Worm (Caenorhabditis elegans) whole organism, L4 larva: ENCODE results near the gene W02H5.19.

ENCODE experiments used
- R02D3.7 ChIP-seq: fragments of 150-350 bp; sonication (generic microtip); optimal IDR thresholded peaks from 3 replicates; lab custom pipeline; 2014; ENCODE audit warnings: missing biosample characterization, missing genetic modification characterization
- Y5F2A.4 ChIP-seq: fragments of 200-800 bp; sonication (Bioruptor generic); optimal IDR thresholded peaks from 2 replicates; lab custom pipeline; 2018; ENCODE audit warnings: mild to moderate bottlenecking, missing genetic modification characterization, missing compliant biosample characterization
- ceh-82 ChIP-seq: sonication (generic microtip); optimal IDR thresholded peaks from 2 replicates; lab custom pipeline; 2017; ENCODE audit warnings: missing biosample characterization, missing genetic modification characterization
- dve-1 ChIP-seq: sonication (generic microtip); optimal IDR thresholded peaks from 2 replicates; lab custom pipeline; 2017; ENCODE audit warnings: antibody characterized with exemption, mild to moderate bottlenecking, missing genetic modification characterization, missing compliant biosample characterization; ENCODE audit not compliant: insufficient read depth
- egl-27 ChIP-seq: sonication (generic microtip); optimal IDR thresholded peaks from 3 replicates; lab custom pipeline; 2017; ENCODE audit warnings: missing biosample characterization, missing genetic modification reagents, missing genetic modification characterization
- fkh-10 ChIP-seq: fragments of 150-350 bp; optimal IDR thresholded peaks from 2 replicates; lab custom pipeline; 2014; ENCODE audit warnings: missing biosample characterization, missing genetic modification reagents, missing genetic modification characterization
- lin-13 ChIP-seq: fragments of 150-350 bp; optimal IDR thresholded peaks from 2 replicates; lab custom pipeline; 2014; ENCODE audit warnings: missing biosample characterization, missing genetic modification reagents, missing genetic modification characterization
- nhr-42 ChIP-seq: fragments of 200-800 bp; sonication (Bioruptor generic); IDR thresholded peaks from 2 replicates; pipeline ENCODE4 v1.3.6; 2022; ENCODE audit warnings: missing genetic modification characterization, missing compliant biosample characterization
- pha-4 ChIP-seq, 2 experiments: fragments of 150-350 bp in 1 of 2; fragments of 200-800 bp in 1 of 2; sonication (Bioruptor generic) in 1 of 2; IDR thresholded peaks in 1 of 2; optimal IDR thresholded peaks in 1 of 2; 2 replicates each; pipeline versions ENCODE4 v1.3.6 to Lab custom; 2014 to 2022; ENCODE audit warnings: missing genetic modification characterization in 2 of 2, missing genetic modification reagents in 2 of 2, missing biosample characterization in 1 of 2, missing compliant biosample characterization in 1 of 2
- pqm-1 ChIP-seq: sonication (generic microtip); optimal IDR thresholded peaks from 2 replicates; lab custom pipeline; 2017; ENCODE audit warnings: missing biosample characterization, missing genetic modification characterization
- skn-1 ChIP-seq: fragments of 150-350 bp; optimal IDR thresholded peaks from 2 replicates; lab custom pipeline; 2014; ENCODE audit warnings: missing biosample characterization, missing genetic modification characterization
- spr-3 ChIP-seq: fragments of 200-800 bp; sonication (Bioruptor generic); optimal IDR thresholded peaks from 2 replicates; lab custom pipeline; 2018; ENCODE audit warnings: mild to moderate bottlenecking, missing genetic modification characterization, missing compliant biosample characterization
- unc-130 ChIP-seq: sonication (generic microtip); optimal IDR thresholded peaks from 2 replicates; lab custom pipeline; 2016; ENCODE audit warnings: missing genetic modification reagents, missing genetic modification characterization, missing compliant biosample characterization
- zag-1 ChIP-seq: fragments of 150-350 bp; optimal IDR thresholded peaks from 2 replicates; lab custom pipeline; 2014; ENCODE audit warnings: missing biosample characterization, missing genetic modification characterization

DNA sequence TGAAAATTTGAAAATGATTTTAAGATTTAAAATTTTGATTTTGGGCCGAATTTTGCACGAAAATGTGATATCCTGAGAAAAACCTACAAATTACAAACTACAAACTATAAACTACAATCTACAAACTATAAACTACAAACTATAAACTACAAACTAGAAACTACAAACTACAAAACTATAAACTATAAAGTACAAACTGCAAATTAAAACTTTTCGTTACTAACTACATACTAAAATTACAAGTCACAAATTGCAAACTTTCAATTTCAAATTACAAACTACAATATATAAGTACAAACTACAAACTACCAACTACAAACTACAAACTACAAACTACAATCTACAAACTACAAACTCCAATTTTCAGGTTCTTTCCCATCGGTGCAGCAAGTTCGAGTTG is 44.8 kb downstream of the W02H5.19 start:
- TF ChIP-seq R02D3.7 (tag; lab: Kevin White, UChicago) = no peak
- no peak for TF ChIP-seq nhr-42 (GFP tag; lab: Robert Waterston, UW)
- TF ChIP-seq spr-3 = no peak
- no peak for TF ChIP-seq unc-130
- TF ChIP-seq lin-13 = no peak
- no peak for TF ChIP-seq egl-27
- no peak for TF ChIP-seq pqm-1 (tag; lab: Kevin White, UChicago)
- no peak for TF ChIP-seq skn-1
- TF ChIP-seq fkh-10 (GFP tag; lab: Kevin White, UChicago) = no peak
- no peak for TF ChIP-seq zag-1 (tag; lab: Kevin White, UChicago)
- TF ChIP-seq pha-4 (GFP tag; IDR thresholded peaks at IDR 0.05; lab: Robert Waterston, UW) = no peak
- no peak for TF ChIP-seq pha-4 (tag; optimal IDR thresholded peaks at IDR 0.05; lab: Kevin White, UChicago)
- no peak for TF ChIP-seq Y5F2A.4 (GFP tag; lab: Kevin White, UChicago)
- no peak for TF ChIP-seq ceh-82
- no peak for TF ChIP-seq dve-1 (tag; lab: Kevin White, UChicago)
